ENCODE assay signal across 8 worm cellular contexts in genomic region chrV:15590183-15590667, ce11.
A peak's percentile ranks its signal among the peaks of the same experiment; 100 is the strongest.
TF ChIP-seq lines count a peak whose summit lies in the region.

Gene F28F8.7, minus strand, starts transcription at chrV:15590617.

TF ChIP-seq in whole organism, L1 larva, 84 proteins besides CTCF, POLR2A, EP300 and RAD21 (continues in another document):
- TF ChIP-seq nhr-77 (tag; optimal IDR thresholded peaks at IDR 0.05; lab: Kevin White, UChicago) (peak; percentile 35), dpl-1 (GFP tag; optimal IDR thresholded peaks at IDR 0.05; lab: Kevin White, UChicago) (peak in 2 of 3 experiments; percentile 52 to 58), nhr-85 (tag; lab: Kevin White, UChicago) (peak; percentile 79), ceh-8 (GFP tag; optimal IDR thresholded peaks at IDR 0.05; lab: Kevin White, UChicago) (peak; percentile 4), lin-35 (GFP tag; optimal IDR thresholded peaks at IDR 0.05; lab: Kevin White, UChicago) (peak; percentile 0 to 36), lir-3 (tag; optimal IDR thresholded peaks at IDR 0.05; lab: Kevin White, UChicago; ENCODE audit: poor library complexity) (peak; percentile 82), unc-98 (GFP tag; IDR thresholded peaks at IDR 0.05; lab: Robert Waterston, UW) (peak; percentile 62; the same call in 1 of the 2 replicates), isw-1 (GFP tag; IDR thresholded peaks at IDR 0.05; lab: Robert Waterston, UW) (peak; percentile 53), zip-4 (GFP tag; optimal IDR thresholded peaks at IDR 0.05; lab: Kevin White, UChicago) (peak; percentile 41), egl-13 (tag; optimal IDR thresholded peaks at IDR 0.05; lab: Kevin White, UChicago) (peak; percentile 67), snu-23 (GFP tag; optimal IDR thresholded peaks at IDR 0.05; lab: Kevin White, UChicago) (peak; percentile 78)

TF ChIP-seq in whole organism, L2 larva, 48 proteins besides CTCF, POLR2A, EP300 and RAD21:
- TF ChIP-seq crh-2 (tag; optimal IDR thresholded peaks at IDR 0.05; lab: Kevin White, UChicago) (peak; percentile 24), lin-13 (GFP tag; optimal IDR thresholded peaks at IDR 0.05; lab: Kevin White, UChicago) (peak; percentile 9), unc-55 (GFP tag; optimal IDR thresholded peaks at IDR 0.05; lab: Kevin White, UChicago) (peak; percentile 65), nhr-129 (tag; optimal IDR thresholded peaks at IDR 0.05; lab: Kevin White, UChicago) (peak; percentile 7), sma-3 (GFP tag; optimal IDR thresholded peaks at IDR 0.05; lab: Kevin White, UChicago) (peak; percentile 49), lsy-2 (tag; optimal IDR thresholded peaks at IDR 0.05; lab: Kevin White, UChicago) (peak; percentile 65 to 95), F13H6.1 (tag; optimal IDR thresholded peaks at IDR 0.05; lab: Kevin White, UChicago) (peak; percentile 25)

TF ChIP-seq in whole organism, L3 larva, 47 proteins besides CTCF, POLR2A, EP300 and RAD21:
- peak; percentile 60 for TF ChIP-seq R02D3.7 (tag; optimal IDR thresholded peaks at IDR 0.05; lab: Kevin White, UChicago)
- peak; percentile 51 for TF ChIP-seq lin-15B (tag; optimal IDR thresholded peaks at IDR 0.05; lab: Kevin White, UChicago)
- peak; percentile 86 for TF ChIP-seq elt-2 (tag; optimal IDR thresholded peaks at IDR 0.05; lab: Kevin White, UChicago)
- peak; percentile 25 for TF ChIP-seq pqm-1 (tag; optimal IDR thresholded peaks at IDR 0.05; lab: Kevin White, UChicago)
- peak; percentile 51 for TF ChIP-seq lsy-12 (tag; optimal IDR thresholded peaks at IDR 0.05; lab: Kevin White, UChicago)
- TF ChIP-seq nhr-43 (tag; optimal IDR thresholded peaks at IDR 0.05; lab: Kevin White, UChicago; ENCODE audit: poor library complexity, severe bottlenecking): peak; percentile 19
- TF ChIP-seq nhr-11 (tag; optimal IDR thresholded peaks at IDR 0.05; lab: Kevin White, UChicago): peak; percentile 2
TF ChIP-seq in whole organism, L3 larva: peak in this region for 7; not testable (repeated sequence) for 40.

TF ChIP-seq in whole organism, L4 larva, 104 proteins besides CTCF, POLR2A, EP300 and RAD21 (continues in another document):
- peak; percentile 57; the same call in 1 of the 2 replicates for TF ChIP-seq php-3 (GFP tag; IDR thresholded peaks at IDR 0.05; lab: Robert Waterston, UW)
- TF ChIP-seq dmd-6 (GFP tag; IDR thresholded peaks at IDR 0.05; lab: Robert Waterston, UW): peak; percentile 87
- peak; percentile 92 for TF ChIP-seq lin-38 (GFP tag; IDR thresholded peaks at IDR 0.05; lab: Robert Waterston, UW)
- TF ChIP-seq dpl-1 (GFP tag; optimal IDR thresholded peaks at IDR 0.05; lab: Kevin White, UChicago): peak; percentile 57
- TF ChIP-seq ceh-20 (GFP tag; IDR thresholded peaks at IDR 0.05; lab: Robert Waterston, UW): peak; percentile 85
- peak; percentile 69 for TF ChIP-seq mxl-3 (GFP tag; optimal IDR thresholded peaks at IDR 0.05; lab: Kevin White, UChicago)
- 0 out of 2 replicates have a peak, but pooled peaks have one; percentile 28 for TF ChIP-seq ZK337.2 (GFP tag; IDR thresholded peaks at IDR 0.05; lab: Robert Waterston, UW)
- TF ChIP-seq rbr-2 (tag; optimal IDR thresholded peaks at IDR 0.05; lab: Kevin White, UChicago): peak; percentile 85
- TF ChIP-seq hif-1 (tag; optimal IDR thresholded peaks at IDR 0.05; lab: Kevin White, UChicago): peak in 1 of 2 experiments; percentile 17
- peak; percentile 85 to 95 for TF ChIP-seq lsy-2 (tag; optimal IDR thresholded peaks at IDR 0.05; lab: Kevin White, UChicago)
- peak; percentile 96 for TF ChIP-seq F37D6.2 (tag; optimal IDR thresholded peaks at IDR 0.05; lab: Kevin White, UChicago)
- TF ChIP-seq zfp-3 (GFP tag; conservative IDR thresholded peaks at IDR 0.05; lab: Robert Waterston, UW): peak; percentile 91

TF ChIP-seq in whole organism, early embryonic, 17 proteins besides CTCF, POLR2A, EP300 and RAD21:
- 0 out of 2 replicates have a peak, but pooled peaks have one; percentile 41 for TF ChIP-seq scrt-1 (GFP tag; IDR thresholded peaks at IDR 0.05; lab: Robert Waterston, UW)
- TF ChIP-seq tbx-11 (GFP tag; IDR thresholded peaks at IDR 0.05; lab: Robert Waterston, UW): 0 out of 2 replicates have a peak, but pooled peaks have one; percentile 39

TF ChIP-seq in whole organism, late embryonic, 69 proteins besides CTCF, POLR2A, EP300 and RAD21:
- peak; percentile 29 for TF ChIP-seq ref-2 (tag; optimal IDR thresholded peaks at IDR 0.05; lab: Kevin White, UChicago)

TF ChIP-seq in whole organism, mixed stage, embryonic, 35 proteins besides CTCF, POLR2A, EP300 and RAD21:
- peak; percentile 88 for TF ChIP-seq lsy-2 (tag; optimal IDR thresholded peaks at IDR 0.05; lab: Kevin White, UChicago)
TF ChIP-seq in whole organism, mixed stage, embryonic: peak in this region for 1; not testable (repeated sequence) for 34.

TF ChIP-seq in whole organism, young adult, 124 proteins besides CTCF, POLR2A, EP300 and RAD21 (continues in another document):
- peak; percentile 91 for TF ChIP-seq Y53G8AR.9 (GFP tag; conservative IDR thresholded peaks at IDR 0.05; lab: Robert Waterston, UW)
- TF ChIP-seq F22D6.2 (tag; optimal IDR thresholded peaks at IDR 0.05; lab: Kevin White, UChicago): peak; percentile 55
- peak; percentile 47 for TF ChIP-seq tbp1 (GFP tag; optimal IDR thresholded peaks at IDR 0.05; lab: Kevin White, UChicago)
- TF ChIP-seq him-1 (tag; optimal IDR thresholded peaks at IDR 0.05; lab: Kevin White, UChicago): peak; percentile 7
- peak; percentile 69 for TF ChIP-seq lin-40 (tag; optimal IDR thresholded peaks at IDR 0.05; lab: Kevin White, UChicago)
- 0 out of 2 replicates have a peak, but pooled peaks have one; percentile 25 for TF ChIP-seq egl-18 (GFP tag; IDR thresholded peaks at IDR 0.05; lab: Robert Waterston, UW)
- TF ChIP-seq ceh-100 (GFP tag; IDR thresholded peaks at IDR 0.05; lab: Robert Waterston, UW): peak; percentile 79
- peak; percentile 79 for TF ChIP-seq atf-7 (tag; optimal IDR thresholded peaks at IDR 0.05; lab: Kevin White, UChicago)
- TF ChIP-seq lin-54 (GFP tag; optimal IDR thresholded peaks at IDR 0.05; lab: Kevin White, UChicago): peak; percentile 79
- peak; percentile 42 for TF ChIP-seq ztf-18 (tag; optimal IDR thresholded peaks at IDR 0.05; lab: Kevin White, UChicago)
- TF ChIP-seq repo-1 (tag; optimal IDR thresholded peaks at IDR 0.05; lab: Kevin White, UChicago): peak; percentile 81
- peak; percentile 45 for TF ChIP-seq Y79H2A.3 (GFP tag; conservative IDR thresholded peaks at IDR 0.05; lab: Robert Waterston, UW)
- TF ChIP-seq Y95B8A.8 (GFP tag; IDR thresholded peaks at IDR 0.05; lab: Robert Waterston, UW): peak; percentile 79
- peak; percentile 81 for TF ChIP-seq tlf-1 (GFP tag; optimal IDR thresholded peaks at IDR 0.05; lab: Kevin White, UChicago)
- 0 out of 2 replicates have a peak, but pooled peaks have one; percentile 15 for TF ChIP-seq egrh-3 (GFP tag; IDR thresholded peaks at IDR 0.05; lab: Robert Waterston, UW)
- TF ChIP-seq B0336.3 (GFP tag; IDR thresholded peaks at IDR 0.05; lab: Robert Waterston, UW): peak; percentile 77; the same call in 1 of the 2 replicates
- peak; percentile 92 for TF ChIP-seq nfyb-1 (GFP tag; IDR thresholded peaks at IDR 0.05; lab: Robert Waterston, UW)
- TF ChIP-seq hsf-1 (GFP tag; IDR thresholded peaks at IDR 0.05; lab: Robert Waterston, UW): peak; percentile 65
- peak; percentile 40; the same call in 1 of the 2 replicates for TF ChIP-seq madf-8 (GFP tag; conservative IDR thresholded peaks at IDR 0.05; lab: Robert Waterston, UW)
- TF ChIP-seq pbrm-1 (GFP tag; IDR thresholded peaks at IDR 0.05; lab: Robert Waterston, UW): peak; percentile 84
- peak; percentile 69; the same call in 1 of the 2 replicates for TF ChIP-seq madf-3 (GFP tag; IDR thresholded peaks at IDR 0.05; lab: Robert Waterston, UW)
- peak; percentile 80 for TF ChIP-seq unc-130 (GFP tag; optimal IDR thresholded peaks at IDR 0.05; lab: Kevin White, UChicago)
- TF ChIP-seq madf-10 (tag; optimal IDR thresholded peaks at IDR 0.05; lab: Kevin White, UChicago): peak; percentile 68
- TF ChIP-seq madf-6 (GFP tag; IDR thresholded peaks at IDR 0.05; lab: Robert Waterston, UW): peak; percentile 50
- peak; percentile 51 to 85 for TF ChIP-seq let-607 (tag; optimal IDR thresholded peaks at IDR 0.05; lab: Kevin White, UChicago)
- peak; percentile 71 for TF ChIP-seq F33H1.4 (GFP tag; IDR thresholded peaks at IDR 0.05; lab: Robert Waterston, UW)
- TF ChIP-seq nhr-80 (tag; optimal IDR thresholded peaks at IDR 0.05; lab: Kevin White, UChicago): peak; percentile 75
- TF ChIP-seq ztf-3 (GFP tag; optimal IDR thresholded peaks at IDR 0.05; lab: Kevin White, UChicago): peak; percentile 46
- peak; percentile 95; the same call in 1 of the 2 replicates for TF ChIP-seq cebp-2 (GFP tag; IDR thresholded peaks at IDR 0.05; lab: Robert Waterston, UW)
- TF ChIP-seq lin-35 (GFP tag; optimal IDR thresholded peaks at IDR 0.05; lab: Kevin White, UChicago): peak in 1 of 3 experiments; percentile 94
- peak; percentile 96 for TF ChIP-seq hmg-1.2 (GFP tag; IDR thresholded peaks at IDR 0.05; lab: Robert Waterston, UW)
- peak; percentile 44 for TF ChIP-seq ztf-26 (tag; optimal IDR thresholded peaks at IDR 0.05; lab: Kevin White, UChicago)
- peak; percentile 25 for TF ChIP-seq gei-17 (GFP tag; optimal IDR thresholded peaks at IDR 0.05; lab: Kevin White, UChicago)
- peak; percentile 82 for TF ChIP-seq C06A6.2 (GFP tag; conservative IDR thresholded peaks at IDR 0.05; lab: Robert Waterston, UW)
- TF ChIP-seq ztf-25 (GFP tag; IDR thresholded peaks at IDR 0.05; lab: Robert Waterston, UW): 0 out of 2 replicates have a peak, but pooled peaks have one; percentile 37
- peak; percentile 34 for TF ChIP-seq nhr-90 (tag; optimal IDR thresholded peaks at IDR 0.05; lab: Kevin White, UChicago)
- peak; percentile 91 for TF ChIP-seq K11D2.4 (GFP tag; IDR thresholded peaks at IDR 0.05; lab: Robert Waterston, UW)
- peak; percentile 93 for TF ChIP-seq mcd-1 (GFP tag; IDR thresholded peaks at IDR 0.05; lab: Robert Waterston, UW)
- 0 out of 2 replicates have a peak, but pooled peaks have one; percentile 31 for TF ChIP-seq F37B4.10 (GFP tag; IDR thresholded peaks at IDR 0.05; lab: Robert Waterston, UW)
- peak; percentile 61 for TF ChIP-seq ZK185.1 (tag; optimal IDR thresholded peaks at IDR 0.05; lab: Kevin White, UChicago; ENCODE audit: poor library complexity, severe bottlenecking)
- peak; percentile 26 to 55 for TF ChIP-seq rec-8 (tag; optimal IDR thresholded peaks at IDR 0.05; lab: Kevin White, UChicago)
- TF ChIP-seq B0261.1 (tag; optimal IDR thresholded peaks at IDR 0.05; lab: Kevin White, UChicago): peak; percentile 17
- TF ChIP-seq lsl-1 (GFP tag; optimal IDR thresholded peaks at IDR 0.05; lab: Kevin White, UChicago): peak; percentile 42
- peak; percentile 81 for TF ChIP-seq attf-5 (GFP tag; optimal IDR thresholded peaks at IDR 0.05; lab: Kevin White, UChicago)
- peak; percentile 90; the same call in 1 of the 2 replicates for TF ChIP-seq bed-2 (GFP tag; IDR thresholded peaks at IDR 0.05; lab: Robert Waterston, UW)
- TF ChIP-seq lir-1 (GFP tag; conservative IDR thresholded peaks at IDR 0.05; lab: Robert Waterston, UW): peak; percentile 63
